Worm (Caenorhabditis elegans) whole organism, L2 larva: ENCODE data around the gene wdfy-2.

Experiments
- R02D3.7 ChIP-seq: fragments of 150-350 bp; optimal IDR thresholded peaks from 2 replicates; lab custom pipeline; 2014; ENCODE audit warnings: missing biosample characterization, missing genetic modification characterization
- aly-2 ChIP-seq: fragments of 150-350 bp; optimal IDR thresholded peaks from 2 replicates; lab custom pipeline; 2014; ENCODE audit warnings: missing biosample characterization, missing genetic modification characterization
- ama-1 ChIP-seq: fragments of 150-350 bp; optimal IDR thresholded peaks from 2 replicates; lab custom pipeline; 2018; ENCODE audit warnings: inconsistent platforms
- elt-3 ChIP-seq: sonication (generic microtip); optimal IDR thresholded peaks from 2 replicates; lab custom pipeline; 2017; ENCODE audit warnings: missing biosample characterization, missing genetic modification characterization
- lin-11 ChIP-seq: fragments of 150-350 bp; sonication (generic microtip); optimal IDR thresholded peaks from 2 replicates; lab custom pipeline; 2014; ENCODE audit warnings: missing biosample characterization, missing genetic modification characterization, inconsistent platforms, mixed read lengths
- nhr-77 ChIP-seq: fragments of 150-350 bp; optimal IDR thresholded peaks from 2 replicates; lab custom pipeline; 2014; ENCODE audit warnings: missing biosample characterization, missing genetic modification characterization
- skn-1 ChIP-seq: sonication (generic microtip); optimal IDR thresholded peaks from 2 replicates; lab custom pipeline; 2017; ENCODE audit warnings: missing biosample characterization, missing genetic modification characterization
- snpc-4 ChIP-seq: fragments of 150-350 bp; optimal IDR thresholded peaks from 2 replicates; lab custom pipeline; 2014; ENCODE audit warnings: missing biosample characterization, missing genetic modification characterization
- unc-55 ChIP-seq: fragments of 150-350 bp; sonication (generic microtip); optimal IDR thresholded peaks from 3 replicates; lab custom pipeline; 2014; ENCODE audit warnings: missing biosample characterization, missing genetic modification reagents, missing genetic modification characterization
- unc-62 ChIP-seq: fragments of 150-350 bp; optimal IDR thresholded peaks from 2 replicates; lab custom pipeline; 2014; ENCODE audit warnings: missing biosample characterization, missing genetic modification reagents, missing genetic modification characterization
- ztf-11 ChIP-seq: sonication (generic microtip); optimal IDR thresholded peaks from 2 replicates; lab custom pipeline; 2017; ENCODE audit warnings: missing biosample characterization, missing genetic modification characterization

DNA sequence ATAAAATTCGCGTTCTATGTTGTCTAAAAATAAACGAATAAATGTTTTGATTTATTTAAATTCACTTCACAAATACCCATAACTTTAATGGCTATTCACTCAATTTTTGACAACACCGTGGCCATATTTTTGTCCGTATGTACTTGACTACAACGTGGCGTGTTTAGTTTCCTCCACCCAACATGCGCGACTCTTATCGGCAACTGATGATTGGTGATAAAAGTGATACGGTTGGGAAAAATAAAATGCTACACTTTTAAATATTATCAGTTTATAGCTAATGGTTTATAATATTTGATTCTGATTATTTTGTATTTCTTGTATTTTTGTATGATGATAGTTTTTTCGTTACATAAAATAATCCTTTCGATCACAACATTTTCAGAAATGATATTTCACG is 28.0 kb upstream of the wdfy-2 start, which contains the start of gene acs-7:
- TF ChIP-seq unc-55 (GFP tag; lab: Kevin White, UChicago): no peak
- no peak for TF ChIP-seq nhr-77 (tag; lab: Kevin White, UChicago)
- TF ChIP-seq lin-11: no peak
- TF ChIP-seq elt-3: no peak
- TF ChIP-seq aly-2 (tag; lab: Kevin White, UChicago): no peak
- no peak for TF ChIP-seq R02D3.7 (tag; lab: Kevin White, UChicago)
- TF ChIP-seq snpc-4 (tag; lab: Kevin White, UChicago): no peak
- no peak for TF ChIP-seq unc-62 (GFP tag; lab: Kevin White, UChicago)
- no peak for TF ChIP-seq ama-1 (lab: Kevin White, UChicago)
- peak; percentile 39 for TF ChIP-seq skn-1 (tag; lab: Kevin White, UChicago)
- TF ChIP-seq ztf-11 (tag; lab: Kevin White, UChicago): no peak
